Fruit fly (Drosophila melanogaster): ENCODE data around the gene CG43179.

The CG43179 gene

DNA sequence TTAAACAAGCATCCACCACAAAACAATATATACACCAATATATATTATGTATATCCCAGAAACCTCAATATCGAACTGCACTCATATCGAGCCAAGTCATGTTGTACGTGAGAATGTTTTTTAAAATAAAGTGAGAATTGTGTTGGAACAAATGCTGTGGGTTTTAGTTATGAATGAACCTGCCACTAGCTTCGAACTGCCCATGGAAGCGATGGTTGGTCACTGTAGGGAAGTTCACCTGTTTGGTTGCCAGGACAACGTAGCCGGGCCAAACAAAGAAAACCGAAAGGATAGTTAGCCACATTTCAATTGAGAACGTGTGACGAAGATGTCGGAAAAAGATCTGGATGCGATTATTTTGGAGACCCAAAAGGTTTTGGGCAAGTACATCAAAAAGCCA, 46.2 kb downstream of the CG43179 start, which contains the start of gene IFT54:
TSS of gene IFT54 (plus strand) at position 301 of the 400 bp plus-strand sequence.
- TF ChIP-seq GATAd (GFP tag; optimal IDR thresholded peaks at IDR 0.05) = no peak
- no peak for TF ChIP-seq jim (GFP tag; optimal IDR thresholded peaks at IDR 0.05)
- no peak for TF ChIP-seq dsf (GFP tag; optimal IDR thresholded peaks at IDR 0.05; ENCODE audit: borderline replicate concordance)
- no peak for TF ChIP-seq Sp1 (GFP tag; optimal IDR thresholded peaks at IDR 0.05)
- TF ChIP-seq dl (GFP tag; optimal IDR thresholded peaks at IDR 0.05; ENCODE audit: insufficient read depth in 1 of 2, partially characterized antibody in 2 of 2) = no peak
- no peak for TF ChIP-seq Hnf4 (GFP tag; optimal IDR thresholded peaks at IDR 0.05)
- TF ChIP-seq fru (GFP tag; optimal IDR thresholded peaks at IDR 0.05) = no peak
- no peak for TF ChIP-seq lola (GFP tag; optimal IDR thresholded peaks at IDR 0.05)
